Fruit fly (Drosophila melanogaster): Measurements from ENCODE around the gene Paip2.

The Paip2 gene

dm6 chr3R:12997550-12998233 lies 17.1 kb downstream of the Paip2 start, which contains the start of the genes CG17327, CG44194 and CG7518 (continued):
- TF ChIP-seq sens-2 (GFP tag; IDR thresholded peaks at IDR 0.05) (peak; percentile 34; the same call in 1 of the 2 replicates), PHDP (tag; optimal IDR thresholded peaks at IDR 0.05) (no peak), unc-4 (GFP tag; IDR thresholded peaks at IDR 0.05; ENCODE audit: partially characterized antibody) (peak; percentile 37), CG3065 (GFP tag; optimal IDR thresholded peaks at IDR 0.05) (no peak), Bteb2 (GFP tag; optimal IDR thresholded peaks at IDR 0.05) (no peak), CG10267 (tag; optimal IDR thresholded peaks at IDR 0.05) (peak; percentile 29), CG8089 (GFP tag; optimal IDR thresholded peaks at IDR 0.05) (peak; percentile 17), BEAF-32 (GFP tag; optimal IDR thresholded peaks at IDR 0.05) (peak; percentile 77), CG7786 (GFP tag; optimal IDR thresholded peaks at IDR 0.05) (peak; percentile 26), CG16815 (GFP tag; optimal IDR thresholded peaks at IDR 0.05) (no peak), CG14710 (tag; optimal IDR thresholded peaks at IDR 0.05) (peak; percentile 80), gsb (GFP tag; IDR thresholded peaks at IDR 0.05) (no peak), ken (GFP tag; IDR thresholded peaks at IDR 0.05) (no peak), CG10431 (GFP tag; optimal IDR thresholded peaks at IDR 0.05) (no peak), CG8765 (GFP tag; IDR thresholded peaks at IDR 0.05) (no peak), CG7928 (GFP tag; optimal IDR thresholded peaks at IDR 0.05) (no peak), sens (GFP tag) (peak; percentile 54), row (GFP tag; IDR thresholded peaks at IDR 0.05) (peak; percentile 84), fu2 (GFP tag; optimal IDR thresholded peaks at IDR 0.05) (peak; percentile 16), crc (GFP tag; optimal IDR thresholded peaks at IDR 0.05) (no peak), CG10147 (GFP tag; optimal IDR thresholded peaks at IDR 0.05) (no peak), CG34224 (GFP tag; IDR thresholded peaks at IDR 0.05; ENCODE audit: partially characterized antibody) (peak; percentile 10; the same call in 1 of the 3 replicates), CG18476 (GFP tag; optimal IDR thresholded peaks at IDR 0.05) (peak; percentile 6), tap (tag; optimal IDR thresholded peaks at IDR 0.05) (no peak), HLH4C (GFP tag; IDR thresholded peaks at IDR 0.05; ENCODE audit: partially characterized antibody) (0 out of 3 replicates have a peak, but pooled peaks have one; percentile 28), HmgD (GFP tag; optimal IDR thresholded peaks at IDR 0.05) (peak; percentile 52), CHES-1-like (GFP tag; optimal IDR thresholded peaks at IDR 0.05) (peak; percentile 0), Jarid2 (GFP tag; optimal IDR thresholded peaks at IDR 0.05) (no peak), sqz (GFP tag; optimal IDR thresholded peaks at IDR 0.05) (no peak), CG8478 (optimal IDR thresholded peaks at IDR 0.05) (no peak), cad (GFP tag; optimal IDR thresholded peaks at IDR 0.05) (no peak), CG13775 (GFP tag; optimal IDR thresholded peaks at IDR 0.05) (peak; percentile 50), NFAT (GFP tag; IDR thresholded peaks at IDR 0.05) (peak; percentile 57), pzg (GFP tag; optimal IDR thresholded peaks at IDR 0.05) (peak; percentile 73), Adf1 (GFP tag; IDR thresholded peaks at IDR 0.05) (no peak), lilli (GFP tag; optimal IDR thresholded peaks at IDR 0.05) (peak; percentile 30), Dref (GFP tag; IDR thresholded peaks at IDR 0.05) (peak; percentile 43), psq (GFP tag; optimal IDR thresholded peaks at IDR 0.05) (no peak), oc (tag; optimal IDR thresholded peaks at IDR 0.05) (no peak), Hmr (GFP tag; optimal IDR thresholded peaks at IDR 0.05) (no peak), HmgZ (tag; optimal IDR thresholded peaks at IDR 0.05) (peak; percentile 2), CG11456 (GFP tag; IDR thresholded peaks at IDR 0.05) (peak; percentile 25; the same call in 2 of the 3 replicates), CG1603 (tag; optimal IDR thresholded peaks at IDR 0.05) (no peak), Eip74EF (GFP tag; optimal IDR thresholded peaks at IDR 0.05) (no peak), danr (GFP tag; IDR thresholded peaks at IDR 0.05) (no peak), MBD-R2 (GFP tag; IDR thresholded peaks at IDR 0.05) (peak; percentile 59), CkIIα-i1 (GFP tag; IDR thresholded peaks at IDR 0.05) (no peak), CG11247 (GFP tag; IDR thresholded peaks at IDR 0.05) (no peak), CG4854 (GFP tag; optimal IDR thresholded peaks at IDR 0.05) (no peak), Hsf (GFP tag; optimal IDR thresholded peaks at IDR 0.05) (peak; percentile 26)
